Fruit fly (Drosophila melanogaster): Measurements from ENCODE around the gene CG15386.

Gene CG15386

DNA sequence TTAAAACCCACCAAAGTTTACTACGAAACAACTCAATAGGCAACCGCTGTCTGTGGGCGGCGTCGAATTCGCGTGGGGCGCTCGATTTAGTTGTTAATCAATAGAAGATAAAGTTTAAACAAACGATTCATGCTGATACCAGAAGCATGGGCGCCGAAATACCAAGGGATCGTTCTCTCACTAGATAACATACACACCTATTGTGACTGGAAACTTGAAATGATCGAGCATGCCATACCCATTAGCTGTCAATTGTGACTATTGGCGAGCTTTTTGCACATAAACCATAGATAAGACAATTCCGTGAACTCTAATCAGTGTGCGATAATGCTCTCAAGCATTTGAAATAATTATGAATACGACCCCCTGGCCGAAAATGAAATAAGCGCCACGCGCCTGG, 37.7 kb downstream of the CG15386 start (continued):
- TF ChIP-seq TFAM (GFP tag; optimal IDR thresholded peaks at IDR 0.05) (no peak), CG6791 (GFP tag; IDR thresholded peaks at IDR 0.05; ENCODE audit: partially characterized antibody) (no peak), sr (GFP tag; IDR thresholded peaks at IDR 0.05) (peak; percentile 91), wor (GFP tag; IDR thresholded peaks at IDR 0.05) (peak; percentile 62), Taf1 (GFP tag; IDR thresholded peaks at IDR 0.05) (peak; percentile 33; the same call in 1 of the 2 replicates), HHEX (GFP tag; optimal IDR thresholded peaks at IDR 0.05) (peak; percentile 78), CG11247 (GFP tag; IDR thresholded peaks at IDR 0.05) (peak; percentile 44), CG17359 (tag; optimal IDR thresholded peaks at IDR 0.05) (peak; percentile 80), CG14014 (GFP tag; IDR thresholded peaks at IDR 0.05) (peak; percentile 66), pfk (GFP tag; optimal IDR thresholded peaks at IDR 0.05) (no peak), gem (tag; optimal IDR thresholded peaks at IDR 0.05) (peak; percentile 87), inv (GFP tag; IDR thresholded peaks at IDR 0.05; ENCODE audit: partially characterized antibody) (no peak), CG34422 (GFP tag; IDR thresholded peaks at IDR 0.05) (peak; percentile 55; the same call in 1 of the 3 replicates), unpg (GFP tag; optimal IDR thresholded peaks at IDR 0.05) (peak; percentile 76), unc-4 (GFP tag; IDR thresholded peaks at IDR 0.05; ENCODE audit: partially characterized antibody) (no peak), CG8765 (GFP tag; IDR thresholded peaks at IDR 0.05) (0 out of 2 replicates have a peak, but pooled peaks have one; percentile 6), CG4707 (GFP tag; optimal IDR thresholded peaks at IDR 0.05) (peak; percentile 7), pho (GFP tag; optimal IDR thresholded peaks at IDR 0.05) (peak; percentile 71), CG15269 (tag; optimal IDR thresholded peaks at IDR 0.05) (peak; percentile 82), tup (GFP tag; optimal IDR thresholded peaks at IDR 0.05) (peak; percentile 52), tap (tag; optimal IDR thresholded peaks at IDR 0.05) (peak; percentile 74), Rx (GFP tag; IDR thresholded peaks at IDR 0.05) (peak; percentile 33; the same call in 1 of the 2 replicates), E2f2 (GFP tag; IDR thresholded peaks at IDR 0.05) (peak; percentile 43; the same call in 1 of the 2 replicates), Hr3 (GFP tag; optimal IDR thresholded peaks at IDR 0.05) (peak; percentile 58), Mes4 (GFP tag; optimal IDR thresholded peaks at IDR 0.05) (peak; percentile 35), CG1792 (GFP tag; optimal IDR thresholded peaks at IDR 0.05) (peak; percentile 69), CG12236 (GFP tag; optimal IDR thresholded peaks at IDR 0.05) (peak; percentile 8), org-1 (GFP tag; optimal IDR thresholded peaks at IDR 0.05) (peak; percentile 65), CG18619 (GFP tag; optimal IDR thresholded peaks at IDR 0.05) (peak; percentile 75), pita (GFP tag; optimal IDR thresholded peaks at IDR 0.05) (no peak), lola (GFP tag; optimal IDR thresholded peaks at IDR 0.05) (no peak), Gsc (GFP tag; IDR thresholded peaks at IDR 0.05) (no peak), CG8388 (GFP tag; optimal IDR thresholded peaks at IDR 0.05) (peak; percentile 63), CG12744 (GFP tag; optimal IDR thresholded peaks at IDR 0.05) (peak; percentile 70), CG5245 (GFP tag; optimal IDR thresholded peaks at IDR 0.05) (peak; percentile 55), Adf1 (GFP tag; IDR thresholded peaks at IDR 0.05) (peak; percentile 12; the same call in 1 of the 2 replicates), Chrac-16 (GFP tag; optimal IDR thresholded peaks at IDR 0.05) (peak; percentile 73), bab2 (GFP tag; optimal IDR thresholded peaks at IDR 0.05) (peak; percentile 80), Nf-YA (GFP tag; IDR thresholded peaks at IDR 0.05) (peak; percentile 64; the same call in 1 of the 2 replicates), Vsx1 (GFP tag; optimal IDR thresholded peaks at IDR 0.05) (peak; percentile 8), her (GFP tag; optimal IDR thresholded peaks at IDR 0.05) (peak; percentile 80), eve (GFP tag; optimal IDR thresholded peaks at IDR 0.05) (peak in 1 of 2 experiments; percentile 87), repo (GFP tag; optimal IDR thresholded peaks at IDR 0.05) (no peak), CG12391 (tag; optimal IDR thresholded peaks at IDR 0.05) (peak; percentile 59), CG32767 (GFP tag; IDR thresholded peaks at IDR 0.05) (peak; percentile 52), phol (tag; optimal IDR thresholded peaks at IDR 0.05) (peak; percentile 83), CG9727 (GFP tag; optimal IDR thresholded peaks at IDR 0.05) (peak; percentile 25), CG11456 (GFP tag; IDR thresholded peaks at IDR 0.05) (peak; percentile 72; the same call in 2 of the 3 replicates), mld (GFP tag; IDR thresholded peaks at IDR 0.05; ENCODE audit: partially characterized antibody) (no peak), nmo (GFP tag; optimal IDR thresholded peaks at IDR 0.05) (peak; percentile 83)

All from whole organism, embryonic.